Worm (Caenorhabditis elegans): Measurements from ENCODE around the gene ugt-3.

- TF ChIP-seq nhr-48 (tag; optimal IDR thresholded peaks at IDR 0.05) = no peak
- TF ChIP-seq jun-1 (tag; optimal IDR thresholded peaks at IDR 0.05) = no peak
- TF ChIP-seq aly-2 (tag; optimal IDR thresholded peaks at IDR 0.05) = no peak
- TF ChIP-seq ama-1 (optimal IDR thresholded peaks at IDR 0.05) = no peak
- TF ChIP-seq ztf-11 (tag; optimal IDR thresholded peaks at IDR 0.05) = no peak
- no peak for TF ChIP-seq ceh-82 (tag; optimal IDR thresholded peaks at IDR 0.05)
- TF ChIP-seq fos-1 (tag; optimal IDR thresholded peaks at IDR 0.05) = no peak
Measured at ce11 chrV:12849736-12850135, 49.7 kb upstream of the ugt-3 start, which contains the start of gene C44H9.5.

Measured in whole organism, L4 larva.